Worm (Caenorhabditis elegans) whole organism, L4 larva: Measurements from ENCODE around the gene sdz-31.

Experiments
- T26A8.4 ChIP-seq: fragments of 200-800 bp; sonication (Bioruptor generic); IDR thresholded peaks from 2 replicates; pipeline ENCODE4 v1.3.6; 2022; ENCODE audit warnings: missing genetic modification characterization, missing compliant biosample characterization
- Y48G9A.11 ChIP-seq: fragments of 200-800 bp; sonication (Bioruptor generic); IDR thresholded peaks from 2 replicates; pipeline ENCODE4 v1.3.6; 2022; ENCODE audit warnings: missing genetic modification reagents, missing genetic modification characterization, missing compliant biosample characterization
- arid-1 ChIP-seq: fragments of 200-800 bp; sonication (Bioruptor generic); conservative IDR thresholded peaks from 2 replicates; pipeline ENCODE4 v1.3.6; 2022; ENCODE audit warnings: missing genetic modification reagents, missing genetic modification characterization, missing compliant biosample characterization
- ceh-28 ChIP-seq: fragments of 150-350 bp; optimal IDR thresholded peaks from 2 replicates; lab custom pipeline; 2014; ENCODE audit warnings: missing biosample characterization, missing genetic modification reagents, missing genetic modification characterization
- ceh-62 ChIP-seq: sonication (generic microtip); optimal IDR thresholded peaks from 2 replicates; lab custom pipeline; 2017; ENCODE audit warnings: missing biosample characterization, missing genetic modification characterization
- ctbp-1 ChIP-seq: fragments of 200-800 bp; sonication (Bioruptor generic); IDR thresholded peaks from 2 replicates; pipeline ENCODE4 v1.3.6; 2022; ENCODE audit warnings: missing genetic modification reagents, missing genetic modification characterization, missing compliant biosample characterization
- daf-19 ChIP-seq: fragments of 200-800 bp; sonication (Bioruptor generic); conservative IDR thresholded peaks from 2 replicates; pipeline ENCODE4 v1.3.6; 2022; ENCODE audit warnings: missing genetic modification characterization, missing compliant biosample characterization
- dmd-8 ChIP-seq: fragments of 200-800 bp; sonication (Bioruptor generic); IDR thresholded peaks from 2 replicates; pipeline ENCODE4 v1.3.6; 2022; ENCODE audit warnings: missing genetic modification characterization, missing compliant biosample characterization
- dpl-1 ChIP-seq: fragments of 150-350 bp; optimal IDR thresholded peaks from 2 replicates; lab custom pipeline; 2014; ENCODE audit warnings: missing biosample characterization, missing genetic modification reagents, missing genetic modification characterization
- dve-1 ChIP-seq: sonication (generic microtip); optimal IDR thresholded peaks from 2 replicates; lab custom pipeline; 2017; ENCODE audit warnings: antibody characterized with exemption, mild to moderate bottlenecking, missing genetic modification characterization, missing compliant biosample characterization; ENCODE audit not compliant: insufficient read depth
- egl-43 ChIP-seq: fragments of 200-800 bp; sonication (Bioruptor generic); IDR thresholded peaks from 2 replicates; pipeline ENCODE4 v1.3.6; 2022; ENCODE audit warnings: missing genetic modification reagents, missing genetic modification characterization, missing compliant biosample characterization
- fos-1 ChIP-seq: fragments of 150-350 bp; optimal IDR thresholded peaks from 2 replicates; lab custom pipeline; 2014; ENCODE audit warnings: missing biosample characterization, missing genetic modification characterization
- hif-1 ChIP-seq, 2 experiments: sonication (generic microtip); optimal IDR thresholded peaks; 2 replicates each; lab custom pipeline; 2016 to 2017; ENCODE audit warnings: missing compliant biosample characterization in 2 of 2, missing genetic modification characterization in 2 of 2, missing genetic modification reagents in 2 of 2, missing genotype in 2 of 2, mild to moderate bottlenecking in 1 of 2
- lim-7 ChIP-seq: fragments of 200-800 bp; sonication (Bioruptor generic); IDR thresholded peaks from 2 replicates; pipeline ENCODE4 v1.3.6; 2022; ENCODE audit warnings: missing genetic modification characterization, missing compliant biosample characterization
- lin-38 ChIP-seq: fragments of 200-800 bp; sonication (Bioruptor generic); IDR thresholded peaks from 2 replicates; pipeline ENCODE4 v1.3.6; 2022; ENCODE audit warnings: missing genetic modification reagents, missing genetic modification characterization, missing compliant biosample characterization
- lin-39 ChIP-seq: fragments of 150-350 bp; optimal IDR thresholded peaks from 2 replicates; lab custom pipeline; 2014; ENCODE audit warnings: missing biosample characterization, missing genetic modification reagents, missing genetic modification characterization
- lsy-2 ChIP-seq, 2 experiments: fragments of 150-350 bp in 1 of 2; sonication (generic microtip) in 1 of 2; optimal IDR thresholded peaks; 2 replicates each; lab custom pipeline; 2014 to 2017; ENCODE audit warnings: missing biosample characterization in 2 of 2, missing genetic modification characterization in 2 of 2
- mdt-29 ChIP-seq: fragments of 200-800 bp; sonication (Bioruptor generic); IDR thresholded peaks from 2 replicates; pipeline ENCODE4 v1.3.6; 2022; ENCODE audit warnings: missing genetic modification reagents, missing genetic modification characterization, missing compliant biosample characterization
- mxl-2 ChIP-seq: fragments of 200-800 bp; sonication (Bioruptor generic); conservative IDR thresholded peaks from 2 replicates; pipeline ENCODE4 v1.3.6; 2022; ENCODE audit warnings: missing genetic modification reagents, missing genetic modification characterization, missing compliant biosample characterization
- nhr-102 ChIP-seq: sonication (generic microtip); optimal IDR thresholded peaks from 2 replicates; lab custom pipeline; 2016; ENCODE audit warnings: mild to moderate bottlenecking, missing genetic modification characterization, moderate library complexity, missing compliant biosample characterization
- nhr-111 ChIP-seq: fragments of 200-800 bp; sonication (Bioruptor generic); optimal IDR thresholded peaks from 2 replicates; lab custom pipeline; 2018; ENCODE audit warnings: mild to moderate bottlenecking, missing genetic modification characterization, missing compliant biosample characterization
- nhr-28 ChIP-seq: fragments of 150-350 bp; optimal IDR thresholded peaks from 2 replicates; lab custom pipeline; 2014; ENCODE audit warnings: missing biosample characterization, missing genetic modification characterization
- nhr-42 ChIP-seq: fragments of 200-800 bp; sonication (Bioruptor generic); IDR thresholded peaks from 2 replicates; pipeline ENCODE4 v1.3.6; 2022; ENCODE audit warnings: missing genetic modification characterization, missing compliant biosample characterization
- nhr-77 ChIP-seq: fragments of 150-350 bp; optimal IDR thresholded peaks from 2 replicates; lab custom pipeline; 2014; ENCODE audit warnings: missing biosample characterization, missing genetic modification characterization
- pha-4 ChIP-seq, 2 experiments: fragments of 150-350 bp in 1 of 2; fragments of 200-800 bp in 1 of 2; sonication (Bioruptor generic) in 1 of 2; IDR thresholded peaks in 1 of 2; optimal IDR thresholded peaks in 1 of 2; 2 replicates each; pipeline versions ENCODE4 v1.3.6 to Lab custom; 2014 to 2022; ENCODE audit warnings: missing genetic modification characterization in 2 of 2, missing genetic modification reagents in 2 of 2, missing biosample characterization in 1 of 2, missing compliant biosample characterization in 1 of 2
- php-3 ChIP-seq: fragments of 200-800 bp; sonication (Bioruptor generic); IDR thresholded peaks from 2 replicates; pipeline ENCODE4 v1.3.6; 2022; ENCODE audit warnings: missing genetic modification reagents, missing genetic modification characterization, missing compliant biosample characterization
- spr-1 ChIP-seq: sonication (generic microtip); optimal IDR thresholded peaks from 2 replicates; lab custom pipeline; 2016; ENCODE audit warnings: mild to moderate bottlenecking, missing genetic modification characterization, missing compliant biosample characterization
- spr-3 ChIP-seq: fragments of 200-800 bp; sonication (Bioruptor generic); optimal IDR thresholded peaks from 2 replicates; lab custom pipeline; 2018; ENCODE audit warnings: mild to moderate bottlenecking, missing genetic modification characterization, missing compliant biosample characterization
- tra-1 ChIP-seq: fragments of 200-800 bp; sonication (Bioruptor generic); IDR thresholded peaks from 2 replicates; pipeline ENCODE4 v1.3.6; 2022; ENCODE audit warnings: missing genetic modification reagents, missing genetic modification characterization, missing compliant biosample characterization
- unc-130 ChIP-seq: sonication (generic microtip); optimal IDR thresholded peaks from 2 replicates; lab custom pipeline; 2016; ENCODE audit warnings: missing genetic modification reagents, missing genetic modification characterization, missing compliant biosample characterization
- unc-39 ChIP-seq: sonication (generic microtip); optimal IDR thresholded peaks from 2 replicates; lab custom pipeline; 2017; ENCODE audit warnings: missing biosample characterization, missing genetic modification characterization
- unc-62 ChIP-seq, 3 experiments: fragments of 150-350 bp in 1 of 3; sonication (generic microtip); optimal IDR thresholded peaks in 2 of 3; peaks in 1 of 3; 1 replicate in 1 of 3; 2 replicates in 2 of 3; lab custom pipeline; 2014 to 2017; ENCODE audit warnings: missing biosample characterization in 3 of 3, missing genetic modification characterization in 3 of 3, missing genetic modification reagents in 3 of 3, missing genotype in 1 of 3
- zfp-2 ChIP-seq: sonication (generic microtip); optimal IDR thresholded peaks from 2 replicates; lab custom pipeline; 2016; ENCODE audit warnings: mild to moderate bottlenecking, missing genetic modification characterization, missing compliant biosample characterization
- ztf-11 ChIP-seq: fragments of 150-350 bp; optimal IDR thresholded peaks from 2 replicates; lab custom pipeline; 2014; ENCODE audit warnings: missing biosample characterization, missing genetic modification characterization

sdz-31 gene

ce11 chrV:9909624-9910023 lies 29.7 kb downstream of the sdz-31 start:
- TF ChIP-seq unc-62 (GFP tag; optimal IDR thresholded peaks at IDR 0.05 in 1 of 2; lab: Kevin White, UChicago) = peak in 1 of 2 experiments; percentile 96
- no peak for TF ChIP-seq unc-62 (tag; optimal IDR thresholded peaks at IDR 0.05; lab: Kevin White, UChicago)
- TF ChIP-seq nhr-42 (GFP tag; lab: Robert Waterston, UW) = no peak

- TF ChIP-seq unc-62 (GFP tag; optimal IDR thresholded peaks at IDR 0.05 in 1 of 2; lab: Kevin White, UChicago) (peak in 1 of 2 experiments; percentile 45), unc-62 (tag; optimal IDR thresholded peaks at IDR 0.05; lab: Kevin White, UChicago) (no peak), spr-3 (GFP tag; lab: Kevin White, UChicago) (no peak)
These were observed 31.2 kb downstream of the sdz-31 start for ce11 chrV:9911165-9911564.

ce11 chrV:9913863-9914262 lies 33.9 kb downstream of the sdz-31 start, which contains the start of gene fipr-10:
TSS of gene fipr-10 (plus strand) at chrV:9914163.
- TF ChIP-seq unc-130 (no peak), hif-1 (tag; optimal IDR thresholded peaks at IDR 0.05; lab: Kevin White, UChicago) (no peak), lin-38 (GFP tag; lab: Robert Waterston, UW) (no peak), nhr-42 (GFP tag; lab: Robert Waterston, UW) (no peak), egl-43 (no peak), pha-4 (GFP tag; IDR thresholded peaks at IDR 0.05; lab: Robert Waterston, UW) (no peak), pha-4 (tag; optimal IDR thresholded peaks at IDR 0.05; lab: Kevin White, UChicago) (no peak), spr-1 (no peak), nhr-28 (tag; lab: Kevin White, UChicago) (no peak), Y48G9A.11 (GFP tag; lab: Robert Waterston, UW) (no peak), ztf-11 (tag; lab: Kevin White, UChicago) (no peak), mxl-2 (GFP tag; lab: Robert Waterston, UW) (no peak), zfp-2 (tag; lab: Kevin White, UChicago) (no peak), tra-1 (GFP tag; lab: Robert Waterston, UW) (no peak), nhr-77 (tag; lab: Kevin White, UChicago) (no peak), unc-39 (no peak), nhr-102 (tag; lab: Kevin White, UChicago) (no peak), T26A8.4 (GFP tag; lab: Robert Waterston, UW) (no peak)

- TF ChIP-seq ctbp-1 (GFP tag; lab: Robert Waterston, UW) = no peak
- TF ChIP-seq ceh-28 = no peak
- TF ChIP-seq lin-39 = no peak
- no peak for TF ChIP-seq php-3
- no peak for TF ChIP-seq ceh-62
- TF ChIP-seq tra-1 (GFP tag; lab: Robert Waterston, UW) = no peak
- TF ChIP-seq lsy-2 (tag; optimal IDR thresholded peaks at IDR 0.05; lab: Kevin White, UChicago) = no peak
These were observed 35.1 kb downstream of the sdz-31 start, which contains the start of gene mec-9 for ce11 chrV:9915021-9915420. TSS of gene mec-9 (minus strand) at chrV:9915121.

- no peak for TF ChIP-seq daf-19 (GFP tag; lab: Robert Waterston, UW)
- TF ChIP-seq php-3 = no peak
- TF ChIP-seq lim-7 = no peak
- TF ChIP-seq tra-1 (GFP tag; lab: Robert Waterston, UW) = no peak
- no peak for TF ChIP-seq nhr-102 (tag; lab: Kevin White, UChicago)
- no peak for TF ChIP-seq fos-1 (tag; lab: Kevin White, UChicago)
These were observed 36.7 kb downstream of the sdz-31 start, which contains the start of gene C50H2.4 for ce11 chrV:9916665-9917064. TSS of gene C50H2.4 (plus strand) at chrV:9916965.

- TF ChIP-seq dpl-1 (GFP tag; lab: Kevin White, UChicago) (no peak), dmd-8 (GFP tag; lab: Robert Waterston, UW) (no peak), lin-39 (no peak), dve-1 (tag; lab: Kevin White, UChicago) (no peak), arid-1 (GFP tag; lab: Robert Waterston, UW) (no peak), nhr-111 (GFP tag; lab: Kevin White, UChicago) (no peak), mdt-29 (GFP tag; lab: Robert Waterston, UW) (no peak)
These were observed 38.4 kb downstream of the sdz-31 start, which contains the start of gene C50H2.5 for ce11 chrV:9918410-9918809. TSS of gene C50H2.5 (plus strand) at chrV:9918710.
